Worm (Caenorhabditis elegans) whole organism, late embryonic: ENCODE data around the gene M04D8.7.

ENCODE experiments used
- C08G9.2 ChIP-seq: sonication (generic microtip); optimal IDR thresholded peaks from 2 replicates; lab custom pipeline; 2016; ENCODE audit warnings: mild to moderate bottlenecking, missing genetic modification characterization, moderate library complexity, missing compliant biosample characterization
- K02D7.2 ChIP-seq: sonication (generic microtip); optimal IDR thresholded peaks from 2 replicates; lab custom pipeline; 2017; ENCODE audit warnings: mild to moderate bottlenecking, missing genetic modification characterization, missing compliant biosample characterization
- Y22D7AL.16 ChIP-seq: sonication (generic microtip); optimal IDR thresholded peaks from 2 replicates; lab custom pipeline; 2016; ENCODE audit warnings: missing genetic modification characterization, missing compliant biosample characterization
- ama-1 ChIP-seq: fragments of 150-350 bp; optimal IDR thresholded peaks from 2 replicates; lab custom pipeline; 2014
- ceh-19 ChIP-seq: fragments of 200-800 bp; sonication (Bioruptor generic); optimal IDR thresholded peaks from 2 replicates; lab custom pipeline; 2018; ENCODE audit warnings: mild to moderate bottlenecking, missing genetic modification characterization, missing compliant biosample characterization
- ceh-2 ChIP-seq: sonication (generic microtip); optimal IDR thresholded peaks from 2 replicates; lab custom pipeline; 2016; ENCODE audit warnings: missing genotype, missing genetic modification characterization, missing compliant biosample characterization
- ceh-24 ChIP-seq: sonication (generic microtip); optimal IDR thresholded peaks from 2 replicates; lab custom pipeline; 2016; ENCODE audit warnings: mild to moderate bottlenecking, missing genetic modification characterization, missing compliant biosample characterization
- ceh-31 ChIP-seq: sonication (generic microtip); optimal IDR thresholded peaks from 2 replicates; lab custom pipeline; 2016; ENCODE audit warnings: missing genetic modification characterization, missing compliant biosample characterization
- ceh-48 ChIP-seq: sonication (generic microtip); optimal IDR thresholded peaks from 2 replicates; lab custom pipeline; 2016; ENCODE audit warnings: missing genetic modification characterization, inconsistent platforms, missing compliant biosample characterization
- ceh-6 ChIP-seq: fragments of 200-800 bp; sonication (Bioruptor generic); optimal IDR thresholded peaks from 2 replicates; lab custom pipeline; 2018; ENCODE audit warnings: mild to moderate bottlenecking, missing genetic modification characterization, missing compliant biosample characterization
- che-1 ChIP-seq: sonication (generic microtip); optimal IDR thresholded peaks from 2 replicates; lab custom pipeline; 2016; ENCODE audit warnings: mild to moderate bottlenecking, missing genetic modification characterization, missing compliant biosample characterization
- dmd-4 ChIP-seq: sonication (generic microtip); optimal IDR thresholded peaks from 2 replicates; lab custom pipeline; 2016; ENCODE audit warnings: borderline replicate concordance, missing genetic modification characterization, missing compliant biosample characterization
- dve-1 ChIP-seq: sonication (generic microtip); optimal IDR thresholded peaks from 2 replicates; lab custom pipeline; 2017; ENCODE audit warnings: antibody characterized with exemption, mild to moderate bottlenecking, missing genetic modification characterization, missing compliant biosample characterization
- ets-4 ChIP-seq: sonication (generic microtip); optimal IDR thresholded peaks from 2 replicates; lab custom pipeline; 2016; ENCODE audit warnings: missing genetic modification characterization, missing compliant biosample characterization
- eyg-1 ChIP-seq: sonication (generic microtip); optimal IDR thresholded peaks from 2 replicates; lab custom pipeline; 2016; ENCODE audit warnings: missing genotype, missing genetic modification characterization, missing compliant biosample characterization
- fax-1 ChIP-seq: sonication (generic microtip); optimal IDR thresholded peaks from 2 replicates; lab custom pipeline; 2016; ENCODE audit warnings: missing genotype, missing genetic modification characterization, missing compliant biosample characterization
- hlh-13 ChIP-seq: fragments of 200-800 bp; sonication (Bioruptor generic); optimal IDR thresholded peaks from 2 replicates; lab custom pipeline; 2018; ENCODE audit warnings: mild to moderate bottlenecking, missing genetic modification characterization, missing compliant biosample characterization
- hlh-15 ChIP-seq: sonication (generic microtip); optimal IDR thresholded peaks from 2 replicates; lab custom pipeline; 2016; ENCODE audit warnings: missing genetic modification characterization, missing compliant biosample characterization
- hlh-6 ChIP-seq: sonication (generic microtip); optimal IDR thresholded peaks from 2 replicates; lab custom pipeline; 2016; ENCODE audit warnings: missing genotype, missing genetic modification characterization, missing compliant biosample characterization
- hlh-8 ChIP-seq: sonication (generic microtip); optimal IDR thresholded peaks from 2 replicates; lab custom pipeline; 2016; ENCODE audit warnings: missing genotype, missing genetic modification characterization, missing compliant biosample characterization
- lim-6 ChIP-seq: sonication (generic microtip); optimal IDR thresholded peaks from 2 replicates; lab custom pipeline; 2016; ENCODE audit warnings: missing genetic modification characterization, missing compliant biosample characterization
- mec-3 ChIP-seq: sonication (generic microtip); optimal IDR thresholded peaks from 2 replicates; lab custom pipeline; 2016; ENCODE audit warnings: borderline replicate concordance, missing genetic modification characterization, missing compliant biosample characterization
- nfya-1 ChIP-seq: sonication (generic microtip); optimal IDR thresholded peaks from 2 replicates; lab custom pipeline; 2017; ENCODE audit warnings: missing genetic modification characterization, mild to moderate bottlenecking, missing compliant biosample characterization, antibody characterized with exemption, moderate library complexity
- nhr-232 ChIP-seq: sonication (generic microtip); optimal IDR thresholded peaks from 2 replicates; lab custom pipeline; 2016; ENCODE audit warnings: missing genetic modification characterization, missing compliant biosample characterization
- npax-4 ChIP-seq: sonication (generic microtip); optimal IDR thresholded peaks from 2 replicates; lab custom pipeline; 2016; ENCODE audit warnings: missing genetic modification characterization, missing compliant biosample characterization
- odd-2 ChIP-seq: sonication (generic microtip); optimal IDR thresholded peaks from 2 replicates; lab custom pipeline; 2017; ENCODE audit warnings: antibody characterized with exemption, mild to moderate bottlenecking, missing genetic modification characterization, missing compliant biosample characterization
- pat-9 ChIP-seq: fragments of 200-800 bp; sonication (Bioruptor generic); optimal IDR thresholded peaks from 2 replicates; lab custom pipeline; 2018; ENCODE audit warnings: mild to moderate bottlenecking, missing genetic modification characterization, moderate library complexity, missing compliant biosample characterization
- pax-1 ChIP-seq: fragments of 150-350 bp; optimal IDR thresholded peaks from 2 replicates; lab custom pipeline; 2014; ENCODE audit warnings: missing biosample characterization, missing genetic modification characterization
- pha-4 ChIP-seq: fragments of 150-350 bp; optimal IDR thresholded peaks from 2 replicates; lab custom pipeline; 2018; ENCODE audit warnings: missing biosample characterization, missing genetic modification reagents, missing genetic modification characterization
- pros-1 ChIP-seq: fragments of 150-350 bp; optimal IDR thresholded peaks from 2 replicates; lab custom pipeline; 2014; ENCODE audit warnings: missing biosample characterization, missing genetic modification reagents, missing genetic modification characterization
- ref-2 ChIP-seq: sonication (generic microtip); optimal IDR thresholded peaks from 2 replicates; lab custom pipeline; 2016; ENCODE audit warnings: missing genetic modification characterization, missing compliant biosample characterization
- sox-2 ChIP-seq: fragments of 200-800 bp; sonication (Bioruptor generic); IDR thresholded peaks from 2 replicates; pipeline ENCODE4 v1.3.6; 2022; ENCODE audit warnings: missing genetic modification reagents, missing genetic modification characterization, missing compliant biosample characterization
- syd-9 ChIP-seq: sonication (generic microtip); optimal IDR thresholded peaks from 2 replicates; lab custom pipeline; 2016; ENCODE audit warnings: mild to moderate bottlenecking, missing genetic modification characterization, moderate library complexity, missing compliant biosample characterization
- tbx-2 ChIP-seq: sonication (generic microtip); optimal IDR thresholded peaks from 2 replicates; lab custom pipeline; 2016; ENCODE audit warnings: missing genetic modification characterization, missing compliant biosample characterization
- tbx-7 ChIP-seq: sonication (generic microtip); optimal IDR thresholded peaks from 2 replicates; lab custom pipeline; 2016; ENCODE audit warnings: missing genotype, missing genetic modification characterization, missing compliant biosample characterization
- ttx-3 ChIP-seq: sonication (generic microtip); optimal IDR thresholded peaks from 2 replicates; lab custom pipeline; 2016; ENCODE audit warnings: missing genetic modification reagents, missing genetic modification characterization, missing compliant biosample characterization
- unc-3 ChIP-seq, 2 experiments: fragments of 200-800 bp in 1 of 2; sonication (Bioruptor generic) in 1 of 2; sonication (generic microtip) in 1 of 2; conservative IDR thresholded peaks in 1 of 2; optimal IDR thresholded peaks in 1 of 2; 2 replicates each; pipeline versions ENCODE4 v1.3.6 to Lab custom; 2016 to 2022; ENCODE audit warnings: missing compliant biosample characterization in 2 of 2, missing genetic modification characterization in 2 of 2, missing genetic modification reagents in 1 of 2
- unc-42 ChIP-seq: sonication (generic microtip); optimal IDR thresholded peaks from 2 replicates; lab custom pipeline; 2016; ENCODE audit warnings: missing genotype, missing genetic modification characterization, missing compliant biosample characterization
- unc-86 ChIP-seq: sonication (generic microtip); optimal IDR thresholded peaks from 2 replicates; lab custom pipeline; 2016; ENCODE audit warnings: missing genetic modification characterization, missing compliant biosample characterization
- ztf-16 ChIP-seq: sonication (generic microtip); optimal IDR thresholded peaks from 2 replicates; lab custom pipeline; 2017; ENCODE audit warnings: missing genetic modification characterization, missing compliant biosample characterization

Gene M04D8.7

ce11 chrIII:9997890-9998289, 39.4 kb upstream of the M04D8.7 start, which contains the start of gene pqn-8:
Gene pqn-8 (minus strand): TSS chrIII:9997990.
- TF ChIP-seq pros-1 (tag; lab: Kevin White, UChicago) (no peak), C08G9.2 (tag; lab: Kevin White, UChicago) (no peak), tbx-2 (tag; lab: Kevin White, UChicago) (no peak), syd-9 (tag; lab: Kevin White, UChicago) (no peak), hlh-6 (tag; lab: Kevin White, UChicago) (no peak), dve-1 (tag; lab: Kevin White, UChicago) (no peak), ceh-2 (tag; lab: Kevin White, UChicago) (no peak), sox-2 (no peak), nhr-232 (tag; lab: Kevin White, UChicago) (no peak), fax-1 (no peak), ceh-31 (tag; lab: Kevin White, UChicago) (no peak), lim-6 (tag; lab: Kevin White, UChicago) (no peak), hlh-8 (no peak), odd-2 (tag; lab: Kevin White, UChicago) (no peak), ref-2 (tag; lab: Kevin White, UChicago) (no peak), ceh-24 (tag; lab: Kevin White, UChicago) (no peak)

- TF ChIP-seq pha-4 (tag; lab: Kevin White, UChicago) (no peak), ttx-3 (tag; lab: Kevin White, UChicago) (no peak), unc-3 (GFP tag; conservative IDR thresholded peaks at IDR 0.05; lab: Robert Waterston, UW) (no peak), unc-3 (tag; optimal IDR thresholded peaks at IDR 0.05; lab: Kevin White, UChicago) (no peak), sox-2 (no peak), pros-1 (tag; lab: Kevin White, UChicago) (no peak), hlh-13 (GFP tag; lab: Kevin White, UChicago) (no peak), dve-1 (tag; lab: Kevin White, UChicago) (no peak), ceh-24 (tag; lab: Kevin White, UChicago) (no peak), pax-1 (tag; lab: Kevin White, UChicago) (no peak), ztf-16 (tag; lab: Kevin White, UChicago) (no peak), nfya-1 (tag; lab: Kevin White, UChicago) (no peak), tbx-7 (tag; lab: Kevin White, UChicago) (no peak), che-1 (no peak), odd-2 (tag; lab: Kevin White, UChicago) (no peak)
- TF ChIP-seq, all 69 proteins: peak for 0
Observed at ce11 chrIII:9999235-9999634, 38.0 kb upstream of the M04D8.7 start, which contains the start of gene C05B5.17. Gene C05B5.17 (minus strand): TSS chrIII:9999335.

- TF ChIP-seq pat-9 = no peak
- TF ChIP-seq che-1 = no peak
- TF ChIP-seq, all 69 proteins: peak for 0
Observed at ce11 chrIII:10000428-10000827, 36.8 kb upstream of the M04D8.7 start, which contains the start of gene C05B5.2. Gene C05B5.2 (minus strand): TSS chrIII:10000528.

ce11 chrIII:10001060-10001459, 36.2 kb upstream of the M04D8.7 start, which contains the start of gene C05B5.5:
Gene C05B5.5 (plus strand): TSS chrIII:10001360.
- TF ChIP-seq ceh-6 (GFP tag; lab: Kevin White, UChicago) (no peak), mec-3 (no peak), ets-4 (tag; lab: Kevin White, UChicago) (no peak), ama-1 (lab: Kevin White, UChicago) (no peak)

- TF ChIP-seq hlh-15 (no peak), eyg-1 (tag; lab: Kevin White, UChicago) (no peak), ceh-6 (GFP tag; lab: Kevin White, UChicago) (no peak), dmd-4 (tag; lab: Kevin White, UChicago) (no peak), ceh-2 (tag; lab: Kevin White, UChicago) (no peak), npax-4 (no peak), unc-86 (no peak), nhr-232 (tag; lab: Kevin White, UChicago) (no peak), unc-42 (tag; lab: Kevin White, UChicago) (no peak), Y22D7AL.16 (tag; lab: Kevin White, UChicago) (no peak), K02D7.2 (no peak), hlh-6 (tag; lab: Kevin White, UChicago) (no peak), pros-1 (tag; lab: Kevin White, UChicago) (no peak), ceh-48 (tag; lab: Kevin White, UChicago) (no peak), ama-1 (lab: Kevin White, UChicago) (no peak), ceh-19 (GFP tag; lab: Kevin White, UChicago) (no peak), ztf-16 (tag; lab: Kevin White, UChicago) (no peak), mec-3 (no peak)
Observed at ce11 chrIII:10004213-10004612, 33.0 kb upstream of the M04D8.7 start, which contains the start of gene C05B5.11. Gene C05B5.11 (plus strand): TSS chrIII:10004513.
